Fruit fly (Drosophila melanogaster): Measurements from ENCODE around the gene CG18213.

Gene CG18213

dm6 chr3R:17052465-17053149 lies 12.6 kb upstream of the CG18213 start (continued):
- TF ChIP-seq Hr39 (GFP tag; optimal IDR thresholded peaks at IDR 0.05) (peak; percentile 49), Hr38 (GFP tag; optimal IDR thresholded peaks at IDR 0.05) (no peak), CG32006 (GFP tag; optimal IDR thresholded peaks at IDR 0.05) (peak; percentile 64), CG16779 (tag; optimal IDR thresholded peaks at IDR 0.05) (peak; percentile 71), CG6276 (GFP tag; optimal IDR thresholded peaks at IDR 0.05) (peak; percentile 11), svp (GFP tag) (peak; percentile 82), ss (GFP tag; optimal IDR thresholded peaks at IDR 0.05) (peak; percentile 88 to 89), CG3919 (GFP tag; optimal IDR thresholded peaks at IDR 0.05) (peak; percentile 79), dsx (GFP tag; optimal IDR thresholded peaks at IDR 0.05; ENCODE audit: poor library complexity, severe bottlenecking) (peak; percentile 88), Eip78C (GFP tag) (peak; percentile 96), Sox14 (GFP tag; optimal IDR thresholded peaks at IDR 0.05) (peak; percentile 63), CG6854 (GFP tag; optimal IDR thresholded peaks at IDR 0.05) (peak; percentile 68), Blimp-1 (GFP tag; optimal IDR thresholded peaks at IDR 0.05) (peak; percentile 43), fd85E (GFP tag; optimal IDR thresholded peaks at IDR 0.05) (no peak), Ets21C (GFP tag; optimal IDR thresholded peaks at IDR 0.05) (peak; percentile 17), topi (GFP tag; optimal IDR thresholded peaks at IDR 0.05) (peak; percentile 68), Hr4 (GFP tag; optimal IDR thresholded peaks at IDR 0.05) (peak; percentile 41), dac (GFP tag; optimal IDR thresholded peaks at IDR 0.05) (peak; percentile 18), CG4318 (GFP tag; optimal IDR thresholded peaks at IDR 0.05) (peak; percentile 26), CG6163 (GFP tag; IDR thresholded peaks at IDR 0.05) (peak; percentile 57; the same call in 2 of the 3 replicates), CG10669 (GFP tag; optimal IDR thresholded peaks at IDR 0.05) (peak; percentile 84), esn (GFP tag; optimal IDR thresholded peaks at IDR 0.05) (peak; percentile 78), fkh (GFP tag; optimal IDR thresholded peaks at IDR 0.05) (peak; percentile 7)

- peak; percentile 3 for TF ChIP-seq Ets96B (tag; optimal IDR thresholded peaks at IDR 0.05)
- no peak for TF ChIP-seq Smox (GFP tag; optimal IDR thresholded peaks at IDR 0.05)
- TF ChIP-seq CG6792 (GFP tag; optimal IDR thresholded peaks at IDR 0.05) = peak; percentile 11
- TF ChIP-seq CG34406 (GFP tag; optimal IDR thresholded peaks at IDR 0.05) = peak; percentile 20
- 0 out of 3 replicates have a peak, but pooled peaks have one; percentile 5 for TF ChIP-seq eg (GFP tag; IDR thresholded peaks at IDR 0.05)
- TF ChIP-seq CG11294 (GFP tag; IDR thresholded peaks at IDR 0.05) = no peak
- peak; percentile 31 for TF ChIP-seq CG10631 (GFP tag; optimal IDR thresholded peaks at IDR 0.05)
- TF ChIP-seq achi (GFP tag; optimal IDR thresholded peaks at IDR 0.05) = peak; percentile 47
- TF ChIP-seq acj6 (GFP tag; optimal IDR thresholded peaks at IDR 0.05) = peak; percentile 40
- peak; percentile 36; the same call in 1 of the 2 replicates for TF ChIP-seq CG15336 (GFP tag; IDR thresholded peaks at IDR 0.05)
- TF ChIP-seq Gug (GFP tag; IDR thresholded peaks at IDR 0.05) = 0 out of 2 replicates have a peak, but pooled peaks have one; percentile 9
- peak; percentile 56 for TF ChIP-seq CG3032 (tag; optimal IDR thresholded peaks at IDR 0.05)
- TF ChIP-seq Eip78C (GFP tag) = peak; percentile 73
- TF ChIP-seq CG1621 (tag; optimal IDR thresholded peaks at IDR 0.05) = no peak
Observed at dm6 chr3R:17048867-17049266, 8.9 kb upstream of the CG18213 start.

dm6 chr3R:17043570-17043923 lies 3.5 kb upstream of the CG18213 start:
- no peak for TF ChIP-seq achi (GFP tag; optimal IDR thresholded peaks at IDR 0.05)
- TF ChIP-seq CG9139 (GFP tag; optimal IDR thresholded peaks at IDR 0.05) = no peak
- TF ChIP-seq fkh (GFP tag; optimal IDR thresholded peaks at IDR 0.05) = no peak
